Worm (Caenorhabditis elegans): ENCODE measurements around the gene dlc-4.

The dlc-4 gene

ce11 chrIV:16483273-16484204 lies 40.5 kb downstream of the dlc-4 start:
- TF ChIP-seq ceh-9 (tag; optimal IDR thresholded peaks at IDR 0.05), result no peak
- TF ChIP-seq eyg-1 (tag; optimal IDR thresholded peaks at IDR 0.05), result no peak
- no peak for TF ChIP-seq T23F11.4 (GFP tag; optimal IDR thresholded peaks at IDR 0.05)
- no peak for TF ChIP-seq lin-11 (tag; optimal IDR thresholded peaks at IDR 0.05)
- no peak for TF ChIP-seq pax-1 (tag; optimal IDR thresholded peaks at IDR 0.05)
- no peak for TF ChIP-seq Y22D7AL.16 (tag; optimal IDR thresholded peaks at IDR 0.05)
- no peak for TF ChIP-seq mec-3 (tag; optimal IDR thresholded peaks at IDR 0.05; ENCODE audit: borderline replicate concordance)
- TF ChIP-seq ceh-48 (tag; optimal IDR thresholded peaks at IDR 0.05), result no peak
- no peak for TF ChIP-seq fax-1 (tag; optimal IDR thresholded peaks at IDR 0.05)
- no peak for TF ChIP-seq pat-9 (tag; optimal IDR thresholded peaks at IDR 0.05)
- TF ChIP-seq pha-4 (tag; optimal IDR thresholded peaks at IDR 0.05), result no peak
- TF ChIP-seq hlh-6 (tag; optimal IDR thresholded peaks at IDR 0.05), result no peak
- no peak for TF ChIP-seq tbx-7 (tag; optimal IDR thresholded peaks at IDR 0.05)
- no peak for TF ChIP-seq sox-4 (tag; optimal IDR thresholded peaks at IDR 0.05)
- no peak for TF ChIP-seq gmeb-2 (tag; optimal IDR thresholded peaks at IDR 0.05)
- TF ChIP-seq dve-1 (tag; optimal IDR thresholded peaks at IDR 0.05), result no peak
- TF ChIP-seq ceh-6 (GFP tag; optimal IDR thresholded peaks at IDR 0.05), result no peak
- no peak for TF ChIP-seq hlh-8 (tag; optimal IDR thresholded peaks at IDR 0.05)
- TF ChIP-seq ahr-1 (tag; optimal IDR thresholded peaks at IDR 0.05), result no peak

- no peak for TF ChIP-seq unc-55 (GFP tag; optimal IDR thresholded peaks at IDR 0.05)
- no peak for TF ChIP-seq ceh-30 (tag; optimal IDR thresholded peaks at IDR 0.05)
- no peak for TF ChIP-seq ceh-19 (GFP tag; optimal IDR thresholded peaks at IDR 0.05)
- no peak for TF ChIP-seq elt-2 (tag; optimal IDR thresholded peaks at IDR 0.05)
- no peak for TF ChIP-seq Y22D7AL.16 (tag; optimal IDR thresholded peaks at IDR 0.05)
- no peak for TF ChIP-seq che-1 (tag; optimal IDR thresholded peaks at IDR 0.05)
- TF ChIP-seq sox-4 (tag; optimal IDR thresholded peaks at IDR 0.05), result no peak
- TF ChIP-seq F13H6.1 (tag; optimal IDR thresholded peaks at IDR 0.05), result no peak
- no peak for TF ChIP-seq tbx-2 (tag; optimal IDR thresholded peaks at IDR 0.05)
- no peak for TF ChIP-seq mec-3 (tag; optimal IDR thresholded peaks at IDR 0.05; ENCODE audit: borderline replicate concordance)
- TF ChIP-seq ceh-2 (tag; optimal IDR thresholded peaks at IDR 0.05), result no peak
- TF ChIP-seq dve-1 (tag; optimal IDR thresholded peaks at IDR 0.05), result no peak
- TF ChIP-seq ztf-16 (tag; optimal IDR thresholded peaks at IDR 0.05), result no peak
- no peak for TF ChIP-seq odd-2 (tag; optimal IDR thresholded peaks at IDR 0.05)
- TF ChIP-seq C08G9.2 (tag; optimal IDR thresholded peaks at IDR 0.05), result no peak
These were observed 45.9 kb downstream of the dlc-4 start, which contains the start of gene rho-1 for ce11 chrIV:16488921-16489320. rho-1 (minus strand) TSS chrIV:16489021.

- TF ChIP-seq ref-2 (tag; optimal IDR thresholded peaks at IDR 0.05) (no peak), madf-2 (tag; optimal IDR thresholded peaks at IDR 0.05) (peak; percentile 2), che-1 (tag; optimal IDR thresholded peaks at IDR 0.05) (no peak), ceh-24 (tag; optimal IDR thresholded peaks at IDR 0.05) (no peak), nfya-1 (tag; optimal IDR thresholded peaks at IDR 0.05) (peak; percentile 62), ceh-9 (tag; optimal IDR thresholded peaks at IDR 0.05) (no peak), pqm-1 (tag; optimal IDR thresholded peaks at IDR 0.05) (no peak), mec-3 (tag; optimal IDR thresholded peaks at IDR 0.05; ENCODE audit: borderline replicate concordance) (no peak), ztf-16 (tag; optimal IDR thresholded peaks at IDR 0.05) (peak; percentile 4), hlh-30 (tag; optimal IDR thresholded peaks at IDR 0.05; ENCODE audit: insufficient read depth) (no peak), unc-86 (tag; optimal IDR thresholded peaks at IDR 0.05) (no peak), hlh-13 (GFP tag; optimal IDR thresholded peaks at IDR 0.05) (no peak), unc-55 (GFP tag; optimal IDR thresholded peaks at IDR 0.05) (peak; percentile 38), ama-1 (optimal IDR thresholded peaks at IDR 0.05) (peak; percentile 30), T23F11.4 (GFP tag; optimal IDR thresholded peaks at IDR 0.05) (no peak), ceh-31 (tag; optimal IDR thresholded peaks at IDR 0.05) (peak; percentile 17), tbx-2 (tag; optimal IDR thresholded peaks at IDR 0.05) (peak; percentile 38), dve-1 (tag; optimal IDR thresholded peaks at IDR 0.05) (peak; percentile 26), sox-2 (GFP tag; IDR thresholded peaks at IDR 0.05) (0 out of 2 replicates have a peak, but pooled peaks have one; percentile 3), ceh-18 (tag; optimal IDR thresholded peaks at IDR 0.05) (peak; percentile 3)
These were observed 46.9 kb downstream of the dlc-4 start for ce11 chrIV:16489958-16490357.

Data from whole organism, late embryonic.